Fruit fly (Drosophila melanogaster) whole organism, prepupa: ENCODE measurements around the gene D19B.
"Not testable (repeated sequence)": the region's sequence is repeated elsewhere in the genome, so short reads cannot be mapped to it uniquely, and the experiment has no call there.

Source experiments
- Blimp-1 ChIP-seq: fragments of 200-800 bp; sonication (Bioruptor generic); optimal IDR thresholded peaks from 3 replicates; lab custom pipeline; 2017; ENCODE audit warnings: missing biosample characterization, missing genetic modification characterization, mild to moderate bottlenecking, moderate library complexity, missing genetic modification reagents
- CG10631 ChIP-seq: fragments of 200-800 bp; sonication (Bioruptor generic); optimal IDR thresholded peaks from 2 replicates; lab custom pipeline; 2016; ENCODE audit warnings: missing biosample characterization, missing genetic modification characterization
- CG10669 ChIP-seq: fragments of 200-800 bp; sonication (Bioruptor generic); optimal IDR thresholded peaks from 3 replicates; lab custom pipeline; 2018; ENCODE audit warnings: missing biosample characterization, mild to moderate bottlenecking, missing genetic modification characterization, moderate library complexity
- CG11762 ChIP-seq: fragments of 200-800 bp; sonication (Bioruptor generic); optimal IDR thresholded peaks from 3 replicates; lab custom pipeline; 2016; ENCODE audit warnings: missing biosample characterization, missing genetic modification characterization; ENCODE audit not compliant: insufficient read depth
- CG15336 ChIP-seq: fragments of 200-800 bp; sonication (Bioruptor generic); IDR thresholded peaks from 2 replicates; pipeline ENCODE4 v1.3.6; 2022; ENCODE audit warnings: missing biosample characterization, missing genetic modification characterization
- CG3032 ChIP-seq: fragments of 200-800 bp; optimal IDR thresholded peaks from 2 replicates; lab custom pipeline; 2019; ENCODE audit warnings: missing biosample characterization, mild to moderate bottlenecking, missing genetic modification characterization, moderate library complexity
- CG31627 ChIP-seq: fragments of 200-800 bp; sonication (Bioruptor generic); optimal IDR thresholded peaks from 3 replicates; lab custom pipeline; 2016; ENCODE audit warnings: missing biosample characterization, missing genetic modification characterization
- CG32006 ChIP-seq: fragments of 200-800 bp; sonication (Bioruptor generic); optimal IDR thresholded peaks from 3 replicates; lab custom pipeline; 2017; ENCODE audit warnings: missing biosample characterization, mild to moderate bottlenecking, missing genetic modification characterization
- CG3919 ChIP-seq: fragments of 200-800 bp; sonication (Bioruptor generic); optimal IDR thresholded peaks from 3 replicates; lab custom pipeline; 2016; ENCODE audit warnings: missing biosample characterization, missing genetic modification characterization
- CG6276 ChIP-seq: fragments of 200-800 bp; sonication (Bioruptor generic); optimal IDR thresholded peaks from 2 replicates; lab custom pipeline; 2017; ENCODE audit warnings: missing biosample characterization, mild to moderate bottlenecking, missing genetic modification characterization
- CG6792 ChIP-seq: fragments of 200-800 bp; sonication (Bioruptor generic); optimal IDR thresholded peaks from 3 replicates; lab custom pipeline; 2016; ENCODE audit warnings: missing biosample characterization, missing genetic modification characterization
- CG6808 ChIP-seq: fragments of 200-800 bp; sonication (Bioruptor generic); optimal IDR thresholded peaks from 3 replicates; lab custom pipeline; 2017; ENCODE audit warnings: missing biosample characterization, missing genetic modification characterization, mild to moderate bottlenecking, moderate library complexity, missing genetic modification reagents
- CG6854 ChIP-seq: fragments of 200-800 bp; sonication (Bioruptor generic); optimal IDR thresholded peaks from 2 replicates; lab custom pipeline; 2017; ENCODE audit warnings: missing biosample characterization, mild to moderate bottlenecking, missing genetic modification characterization
- CG7368 ChIP-seq: fragments of 200-800 bp; sonication (Bioruptor generic); optimal IDR thresholded peaks from 3 replicates; lab custom pipeline; 2016; ENCODE audit warnings: missing biosample characterization, missing genetic modification characterization
- CG8119 ChIP-seq: fragments of 200-800 bp; sonication (Bioruptor generic); IDR thresholded peaks from 3 replicates; pipeline ENCODE4 v1.3.6; 2022; ENCODE audit warnings: missing biosample characterization, missing genetic modification characterization
- Eip78C ChIP-seq: fragments of 200-800 bp; sonication (Bioruptor generic); peaks from one replicate; lab custom pipeline; 2016; ENCODE audit warnings: missing biosample characterization, missing genetic modification characterization
- Ets96B ChIP-seq: fragments of 200-800 bp; optimal IDR thresholded peaks from 2 replicates; lab custom pipeline; 2019; ENCODE audit warnings: missing biosample characterization, mild to moderate bottlenecking, missing genetic modification characterization, moderate library complexity
- Gug ChIP-seq: fragments of 200-800 bp; sonication (Bioruptor generic); IDR thresholded peaks from 2 replicates; pipeline ENCODE4 v1.3.6; 2022; ENCODE audit warnings: missing biosample characterization, missing genetic modification characterization
- Hr39 ChIP-seq: fragments of 200-800 bp; sonication (Bioruptor generic); optimal IDR thresholded peaks from 2 replicates; lab custom pipeline; 2016; ENCODE audit warnings: missing biosample characterization, missing genetic modification characterization
- Hr4 ChIP-seq: fragments of 200-800 bp; sonication (Bioruptor generic); optimal IDR thresholded peaks from 3 replicates; lab custom pipeline; 2016; ENCODE audit warnings: missing biosample characterization, missing genetic modification characterization
- Met ChIP-seq: fragments of 200-800 bp; sonication (Bioruptor generic); optimal IDR thresholded peaks from 3 replicates; lab custom pipeline; 2016; ENCODE audit warnings: missing biosample characterization, missing genetic modification characterization
- OdsH ChIP-seq: fragments of 200-800 bp; sonication (Bioruptor generic); optimal IDR thresholded peaks from 3 replicates; lab custom pipeline; 2016; ENCODE audit warnings: missing biosample characterization, missing genetic modification characterization
- Sox102F ChIP-seq: fragments of 200-800 bp; sonication (Bioruptor generic); optimal IDR thresholded peaks from 2 replicates; lab custom pipeline; 2016; ENCODE audit warnings: missing biosample characterization, mild to moderate bottlenecking, missing genetic modification characterization
- Sox14 ChIP-seq: fragments of 200-800 bp; sonication (Bioruptor generic); optimal IDR thresholded peaks from 3 replicates; lab custom pipeline; 2016; ENCODE audit warnings: missing biosample characterization, missing genetic modification characterization
- cyc ChIP-seq: fragments of 200-800 bp; sonication (Bioruptor generic); optimal IDR thresholded peaks from 3 replicates; lab custom pipeline; 2016; ENCODE audit warnings: missing biosample characterization, missing genetic modification characterization
- eg ChIP-seq: fragments of 200-800 bp; sonication (Bioruptor generic); IDR thresholded peaks from 3 replicates; pipeline ENCODE4 v1.3.6; 2022; ENCODE audit warnings: missing biosample characterization, missing genetic modification characterization
- esn ChIP-seq: fragments of 200-800 bp; sonication (Bioruptor generic); optimal IDR thresholded peaks from 2 replicates; lab custom pipeline; 2016; ENCODE audit warnings: missing biosample characterization, mild to moderate bottlenecking, missing genetic modification characterization, moderate library complexity
- fd59A ChIP-seq: fragments of 200-800 bp; sonication (Bioruptor generic); optimal IDR thresholded peaks from 2 replicates; lab custom pipeline; 2017; ENCODE audit warnings: missing biosample characterization, mild to moderate bottlenecking, missing genetic modification characterization, missing genetic modification reagents
- fd85E ChIP-seq: fragments of 200-800 bp; sonication (Bioruptor generic); optimal IDR thresholded peaks from 3 replicates; lab custom pipeline; 2016; ENCODE audit warnings: missing biosample characterization, missing genetic modification characterization
- fkh ChIP-seq: fragments of 200-800 bp; sonication (Bioruptor generic); optimal IDR thresholded peaks from 3 replicates; lab custom pipeline; 2017; ENCODE audit warnings: missing biosample characterization, mild to moderate bottlenecking, missing genetic modification characterization, moderate library complexity
- lz ChIP-seq: fragments of 200-800 bp; sonication (Bioruptor generic); optimal IDR thresholded peaks from 3 replicates; lab custom pipeline; 2016; ENCODE audit warnings: missing biosample characterization, missing genetic modification characterization
- pdm3 ChIP-seq: fragments of 200-800 bp; sonication (Bioruptor generic); optimal IDR thresholded peaks from 3 replicates; lab custom pipeline; 2016; ENCODE audit warnings: missing biosample characterization, missing genetic modification characterization
- salr ChIP-seq, 2 experiments: fragments of 200-800 bp; sonication (Bioruptor generic); optimal IDR thresholded peaks; 3 replicates each; lab custom pipeline; 2016 to 2018; ENCODE audit warnings: missing biosample characterization in 2 of 2, missing genetic modification characterization in 2 of 2, mild to moderate bottlenecking in 1 of 2
- spab ChIP-seq: fragments of 200-800 bp; sonication (Bioruptor generic); optimal IDR thresholded peaks from 2 replicates; lab custom pipeline; 2017; ENCODE audit warnings: missing biosample characterization, mild to moderate bottlenecking, missing genetic modification characterization, missing genetic modification reagents
- ss ChIP-seq, 2 experiments: fragments of 200-800 bp; sonication (Bioruptor generic); optimal IDR thresholded peaks; 2 replicates in 1 of 2; 3 replicates in 1 of 2; lab custom pipeline; 2017 to 2018; ENCODE audit warnings: mild to moderate bottlenecking in 2 of 2, missing biosample characterization in 2 of 2, missing genetic modification characterization in 2 of 2, moderate library complexity in 1 of 2
- vri ChIP-seq: fragments of 200-800 bp; sonication (Bioruptor generic); optimal IDR thresholded peaks from 3 replicates; lab custom pipeline; 2016; ENCODE audit warnings: missing biosample characterization, mild to moderate bottlenecking, missing genetic modification characterization

Gene D19B

DNA sequence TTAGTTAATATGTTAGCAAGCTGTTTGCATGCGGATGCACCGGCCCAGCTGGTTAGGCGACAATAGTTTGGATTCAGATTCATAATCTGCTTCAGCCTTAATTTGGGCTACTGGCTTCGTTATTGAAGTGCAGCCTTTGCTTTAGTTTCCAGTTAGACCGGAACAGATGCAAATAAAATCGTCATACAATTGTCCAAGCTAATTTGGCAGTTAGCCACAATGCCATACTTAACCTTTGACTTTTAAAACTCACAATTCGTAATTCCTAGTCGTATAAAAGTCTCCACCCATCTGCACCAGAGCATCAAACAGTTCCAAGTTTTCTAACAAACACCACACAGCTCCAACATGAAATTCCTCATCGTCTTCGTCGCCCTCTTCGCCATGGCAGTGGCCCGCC, 38.3 kb downstream of the D19B start, which contains the start of gene Lcp65Ab2:
Lcp65Ab2 (plus strand) TSS at position 301 of the 400 bp plus-strand sequence.
- TF ChIP-seq Sox102F, CG11762, CG6276 (GFP tag; lab: Kevin White, UChicago): not testable (repeated sequence)

DNA sequence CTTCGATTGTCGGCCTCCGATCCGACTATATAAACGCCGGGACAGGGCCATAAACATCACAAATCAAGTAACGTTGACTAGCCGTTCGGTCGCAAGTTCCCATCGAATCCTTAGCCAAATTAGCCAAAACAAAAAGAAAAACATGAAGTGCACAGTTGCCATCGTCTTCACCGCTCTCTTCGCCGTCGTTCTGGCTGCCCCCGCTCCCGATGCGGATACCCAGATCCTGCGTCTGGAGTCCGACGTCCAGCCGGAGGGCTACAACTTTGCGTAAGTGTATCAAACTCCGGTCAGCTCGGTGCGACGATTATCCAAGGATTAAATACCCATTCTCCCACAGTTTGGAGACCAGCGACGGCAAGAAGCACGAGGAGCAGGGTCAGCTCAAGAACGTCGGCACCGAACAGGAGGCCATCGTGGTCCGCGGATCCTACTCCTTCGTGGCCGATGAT, 39.9 kb downstream of the D19B start, which contains the start of gene Lcp65Ac:
Lcp65Ac (plus strand) TSS at position 51 of the 452 bp plus-strand sequence.
- TF ChIP-seq CG3032 (tag; lab: Kevin White, UChicago) (no peak), fd59A (GFP tag; lab: Kevin White, UChicago) (no peak)

DNA sequence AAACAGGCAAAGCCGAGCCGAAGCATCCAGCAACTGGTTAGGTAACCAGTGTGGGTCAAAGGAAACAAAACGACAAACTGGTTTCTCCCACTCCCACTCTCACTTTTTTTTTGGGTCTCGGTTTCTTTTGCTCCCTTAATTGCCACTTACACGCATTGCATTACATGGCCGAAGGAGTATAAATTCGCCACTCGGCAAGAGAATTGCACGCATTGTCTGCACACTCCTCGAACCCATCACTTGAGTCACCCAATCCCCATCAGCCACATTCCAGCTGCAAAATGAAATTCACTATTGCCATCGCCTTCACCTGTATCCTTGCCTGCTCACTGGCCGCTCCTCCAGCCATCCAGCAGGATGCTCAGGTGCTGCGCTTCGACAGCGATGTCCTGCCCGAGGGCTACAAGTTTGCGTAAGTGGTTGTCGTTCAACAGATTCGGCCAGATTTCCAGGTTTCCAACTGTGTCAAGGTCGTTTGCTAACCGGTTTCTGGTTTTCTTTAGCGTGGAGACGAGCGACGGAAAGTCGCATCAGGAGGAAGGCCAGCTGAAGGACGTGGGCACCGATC, 41.4 kb downstream of the D19B start, which contains the start of gene Lcp65Ad:
Lcp65Ad (plus strand) TSS at position 208 of the 568 bp plus-strand sequence.
- TF ChIP-seq ss (GFP tag; optimal IDR thresholded peaks at IDR 0.05; lab: Kevin White, UChicago) (peak; percentile 31 to 63), Blimp-1 (GFP tag; lab: Kevin White, UChicago) (peak; percentile 84), esn (no peak), CG6276 (GFP tag; lab: Kevin White, UChicago) (no peak), CG6808 (GFP tag; lab: Kevin White, UChicago) (peak; percentile 14), CG10631 (GFP tag; lab: Kevin White, UChicago) (no peak), Eip78C (GFP tag; lab: Kevin White, UChicago) (peak; percentile 58)

DNA sequence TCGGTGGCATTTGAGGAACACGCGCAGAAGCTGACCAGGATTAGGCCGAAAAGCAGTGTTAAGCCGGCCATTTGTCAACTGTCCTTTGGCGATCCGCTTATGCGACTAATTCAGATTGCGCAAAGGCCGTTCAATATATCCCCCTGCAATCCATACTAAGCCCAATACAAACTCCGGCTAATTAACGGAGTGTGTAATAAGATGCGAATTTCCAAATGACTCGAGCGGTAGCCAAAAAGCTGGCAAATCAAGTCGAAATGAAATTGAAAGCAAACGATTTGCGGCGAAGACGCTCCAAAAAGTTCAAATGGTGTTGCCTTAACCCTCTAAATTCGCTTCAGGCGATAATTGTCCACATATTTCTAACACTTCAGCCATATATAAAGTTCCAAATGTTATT, 42.4 kb downstream of the D19B start, which contains the start of gene Cpr65Aw:
Cpr65Aw (minus strand) TSS at position 101 of the 400 bp plus-strand sequence.
- TF ChIP-seq Hr39 (GFP tag; lab: Kevin White, UChicago) (no peak), CG15336 (GFP tag; lab: Robert Waterston, UW) (no peak), CG31627 (GFP tag; lab: Kevin White, UChicago) (no peak), salr (GFP tag; optimal IDR thresholded peaks at IDR 0.05; lab: Kevin White, UChicago) (no peak)

DNA sequence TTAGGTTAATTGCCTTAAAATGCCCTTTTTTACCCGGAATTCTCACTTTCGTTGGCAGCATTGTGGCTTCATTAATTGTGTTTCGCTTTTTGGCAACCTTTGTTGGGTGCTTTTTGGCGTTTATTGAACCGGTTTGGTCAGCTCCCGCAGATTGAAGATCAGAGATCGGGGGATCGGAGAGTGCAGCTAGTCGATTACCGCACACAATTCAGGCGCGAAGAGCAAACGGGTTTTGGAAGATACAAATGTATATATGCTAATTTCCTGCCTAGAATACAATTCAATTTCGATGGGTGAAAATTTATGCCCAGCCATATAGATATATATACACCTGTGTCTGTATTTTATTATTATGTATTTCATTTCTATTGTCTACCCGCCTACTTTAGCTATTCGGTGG, 43.2 kb downstream of the D19B start:
- TF ChIP-seq Blimp-1 (GFP tag; lab: Kevin White, UChicago) = peak; percentile 92
- peak; percentile 90 for TF ChIP-seq vri (GFP tag; lab: Kevin White, UChicago)
- no peak for TF ChIP-seq CG6854 (GFP tag; lab: Kevin White, UChicago)

DNA sequence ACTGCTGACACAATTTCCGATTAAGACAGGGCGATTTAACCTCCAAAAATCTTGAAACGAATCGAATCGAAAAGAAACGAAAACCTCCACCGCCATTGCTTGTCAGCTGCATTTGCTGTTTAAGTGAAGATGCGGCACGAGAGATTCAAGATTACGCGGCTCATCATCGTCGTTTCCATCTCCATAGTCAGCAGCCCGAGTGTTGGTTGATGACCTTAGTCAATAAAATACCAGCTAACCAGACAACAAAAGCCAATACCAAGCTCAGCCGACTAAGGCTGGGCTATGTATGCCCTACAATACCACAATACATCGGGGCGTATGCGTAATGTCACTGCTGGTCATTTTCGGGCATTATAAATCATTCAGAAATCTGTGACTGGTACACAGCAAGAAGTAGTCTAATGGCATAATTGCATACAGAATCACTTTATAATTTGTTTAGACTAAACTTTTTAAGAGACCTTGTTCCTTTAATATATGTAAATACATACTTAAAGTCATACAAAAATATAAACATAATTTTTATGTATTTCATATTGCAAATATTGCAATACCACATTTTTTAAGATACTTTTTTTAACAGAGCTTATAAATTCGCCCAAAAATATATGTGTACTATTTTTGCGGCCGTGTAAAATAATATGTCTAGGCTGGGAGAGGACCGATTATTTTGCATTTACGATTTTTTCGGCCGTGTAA, 43.8 kb downstream of the D19B start:
- TF ChIP-seq CG3919 (GFP tag; lab: Kevin White, UChicago) (no peak), Sox14 (no peak), CG10669 (GFP tag; lab: Kevin White, UChicago) (no peak), CG7368 (no peak), OdsH (GFP tag; lab: Kevin White, UChicago) (no peak), fkh (no peak), CG6792 (no peak), CG6808 (GFP tag; lab: Kevin White, UChicago) (no peak), CG6276 (GFP tag; lab: Kevin White, UChicago) (no peak), Hr4 (GFP tag; lab: Kevin White, UChicago) (no peak), eg (GFP tag; lab: Robert Waterston, UW) (no peak), spab (GFP tag; lab: Kevin White, UChicago) (no peak), Met (GFP tag; lab: Kevin White, UChicago) (no peak), CG8119 (GFP tag; lab: Robert Waterston, UW) (no peak), CG31627 (GFP tag; lab: Kevin White, UChicago) (no peak), CG11762 (GFP tag; lab: Kevin White, UChicago) (no peak), lz (GFP tag; lab: Kevin White, UChicago) (no peak), Sox102F (GFP tag; lab: Kevin White, UChicago) (no peak), ss (GFP tag; optimal IDR thresholded peaks at IDR 0.05; lab: Kevin White, UChicago) (no peak), fd85E (GFP tag; lab: Kevin White, UChicago) (no peak), Eip78C (GFP tag; lab: Kevin White, UChicago) (peak; percentile 76), CG32006 (GFP tag; lab: Kevin White, UChicago) (no peak), cyc (GFP tag; lab: Kevin White, UChicago) (no peak), Ets96B (no peak), CG3032 (tag; lab: Kevin White, UChicago) (no peak), Gug (GFP tag; lab: Robert Waterston, UW) (no peak), salr (GFP tag; optimal IDR thresholded peaks at IDR 0.05; lab: Kevin White, UChicago) (no peak), Hr39 (GFP tag; lab: Kevin White, UChicago) (no peak), pdm3 (GFP tag; lab: Kevin White, UChicago) (no peak)
